Fruit fly (Drosophila melanogaster) whole organism, prepupa: ENCODE results near the gene Non3.
A peak's percentile ranks its signal among the peaks of the same experiment; 100 is the strongest.

ENCODE experiments used
- CG10631 ChIP-seq: fragments of 200-800 bp; sonication (Bioruptor generic); optimal IDR thresholded peaks from 2 replicates; lab custom pipeline; 2016; ENCODE audit warnings: missing biosample characterization, missing genetic modification characterization
- CG11294 ChIP-seq: fragments of 200-800 bp; sonication (Bioruptor generic); IDR thresholded peaks from 2 replicates; pipeline ENCODE4 v1.3.6; 2022; ENCODE audit warnings: missing biosample characterization, missing genetic modification characterization
- CG11762 ChIP-seq: fragments of 200-800 bp; sonication (Bioruptor generic); optimal IDR thresholded peaks from 3 replicates; lab custom pipeline; 2016; ENCODE audit warnings: missing biosample characterization, missing genetic modification characterization; ENCODE audit not compliant: insufficient read depth
- CG15336 ChIP-seq: fragments of 200-800 bp; sonication (Bioruptor generic); IDR thresholded peaks from 2 replicates; pipeline ENCODE4 v1.3.6; 2022; ENCODE audit warnings: missing biosample characterization, missing genetic modification characterization
- CG1621 ChIP-seq: fragments of 200-800 bp; sonication (Bioruptor generic); optimal IDR thresholded peaks from 3 replicates; lab custom pipeline; 2018; ENCODE audit warnings: missing biosample characterization, mild to moderate bottlenecking, missing genetic modification characterization
- CG3032 ChIP-seq: fragments of 200-800 bp; optimal IDR thresholded peaks from 2 replicates; lab custom pipeline; 2019; ENCODE audit warnings: missing biosample characterization, mild to moderate bottlenecking, missing genetic modification characterization, moderate library complexity
- CG34406 ChIP-seq: fragments of 200-800 bp; sonication (Bioruptor generic); optimal IDR thresholded peaks from 3 replicates; lab custom pipeline; 2016; ENCODE audit warnings: missing biosample characterization, missing genetic modification characterization
- CG4318 ChIP-seq: fragments of 200-800 bp; sonication (Bioruptor generic); optimal IDR thresholded peaks from 3 replicates; lab custom pipeline; 2017; ENCODE audit warnings: missing biosample characterization, mild to moderate bottlenecking, missing genetic modification characterization
- CG6276 ChIP-seq: fragments of 200-800 bp; sonication (Bioruptor generic); optimal IDR thresholded peaks from 2 replicates; lab custom pipeline; 2017; ENCODE audit warnings: missing biosample characterization, mild to moderate bottlenecking, missing genetic modification characterization
- CG6792 ChIP-seq: fragments of 200-800 bp; sonication (Bioruptor generic); optimal IDR thresholded peaks from 3 replicates; lab custom pipeline; 2016; ENCODE audit warnings: missing biosample characterization, missing genetic modification characterization
- CG6808 ChIP-seq: fragments of 200-800 bp; sonication (Bioruptor generic); optimal IDR thresholded peaks from 3 replicates; lab custom pipeline; 2017; ENCODE audit warnings: missing biosample characterization, missing genetic modification characterization, mild to moderate bottlenecking, moderate library complexity, missing genetic modification reagents
- CG6854 ChIP-seq: fragments of 200-800 bp; sonication (Bioruptor generic); optimal IDR thresholded peaks from 2 replicates; lab custom pipeline; 2017; ENCODE audit warnings: missing biosample characterization, mild to moderate bottlenecking, missing genetic modification characterization
- CG8319 ChIP-seq: fragments of 200-800 bp; sonication (Bioruptor generic); optimal IDR thresholded peaks from 3 replicates; lab custom pipeline; 2016; ENCODE audit warnings: missing biosample characterization, missing genetic modification characterization
- CG8632 ChIP-seq: fragments of 200-800 bp; sonication (Bioruptor generic); optimal IDR thresholded peaks from 3 replicates; lab custom pipeline; 2016; ENCODE audit warnings: missing biosample characterization, missing genetic modification characterization
- CG9139 ChIP-seq: fragments of 200-800 bp; sonication (Bioruptor generic); optimal IDR thresholded peaks from 3 replicates; lab custom pipeline; 2017; ENCODE audit warnings: missing biosample characterization, mild to moderate bottlenecking, missing genetic modification characterization
- Eip78C ChIP-seq: fragments of 200-800 bp; sonication (Bioruptor generic); peaks from one replicate; lab custom pipeline; 2016; ENCODE audit warnings: missing biosample characterization, missing genetic modification characterization
- Gug ChIP-seq: fragments of 200-800 bp; sonication (Bioruptor generic); IDR thresholded peaks from 2 replicates; pipeline ENCODE4 v1.3.6; 2022; ENCODE audit warnings: missing biosample characterization, missing genetic modification characterization
- Hr39 ChIP-seq: fragments of 200-800 bp; sonication (Bioruptor generic); optimal IDR thresholded peaks from 2 replicates; lab custom pipeline; 2016; ENCODE audit warnings: missing biosample characterization, missing genetic modification characterization
- Hr4 ChIP-seq: fragments of 200-800 bp; sonication (Bioruptor generic); optimal IDR thresholded peaks from 3 replicates; lab custom pipeline; 2016; ENCODE audit warnings: missing biosample characterization, missing genetic modification characterization
- Lpt ChIP-seq: fragments of 200-800 bp; sonication (Bioruptor generic); optimal IDR thresholded peaks from 3 replicates; lab custom pipeline; 2016; ENCODE audit warnings: missing biosample characterization, missing genetic modification characterization
- OdsH ChIP-seq: fragments of 200-800 bp; sonication (Bioruptor generic); optimal IDR thresholded peaks from 3 replicates; lab custom pipeline; 2016; ENCODE audit warnings: missing biosample characterization, missing genetic modification characterization
- Sox14 ChIP-seq: fragments of 200-800 bp; sonication (Bioruptor generic); optimal IDR thresholded peaks from 3 replicates; lab custom pipeline; 2016; ENCODE audit warnings: missing biosample characterization, missing genetic modification characterization
- Sox15 ChIP-seq: fragments of 200-800 bp; sonication (Bioruptor generic); optimal IDR thresholded peaks from 3 replicates; lab custom pipeline; 2016; ENCODE audit warnings: missing biosample characterization, missing genetic modification characterization
- cyc ChIP-seq: fragments of 200-800 bp; sonication (Bioruptor generic); optimal IDR thresholded peaks from 3 replicates; lab custom pipeline; 2016; ENCODE audit warnings: missing biosample characterization, missing genetic modification characterization
- esn ChIP-seq: fragments of 200-800 bp; sonication (Bioruptor generic); optimal IDR thresholded peaks from 2 replicates; lab custom pipeline; 2016; ENCODE audit warnings: missing biosample characterization, mild to moderate bottlenecking, missing genetic modification characterization, moderate library complexity
- fd59A ChIP-seq: fragments of 200-800 bp; sonication (Bioruptor generic); optimal IDR thresholded peaks from 2 replicates; lab custom pipeline; 2017; ENCODE audit warnings: missing biosample characterization, mild to moderate bottlenecking, missing genetic modification characterization, missing genetic modification reagents
- fd85E ChIP-seq: fragments of 200-800 bp; sonication (Bioruptor generic); optimal IDR thresholded peaks from 3 replicates; lab custom pipeline; 2016; ENCODE audit warnings: missing biosample characterization, missing genetic modification characterization
- fkh ChIP-seq: fragments of 200-800 bp; sonication (Bioruptor generic); optimal IDR thresholded peaks from 3 replicates; lab custom pipeline; 2017; ENCODE audit warnings: missing biosample characterization, mild to moderate bottlenecking, missing genetic modification characterization, moderate library complexity
- lz ChIP-seq: fragments of 200-800 bp; sonication (Bioruptor generic); optimal IDR thresholded peaks from 3 replicates; lab custom pipeline; 2016; ENCODE audit warnings: missing biosample characterization, missing genetic modification characterization
- pdm3 ChIP-seq: fragments of 200-800 bp; sonication (Bioruptor generic); optimal IDR thresholded peaks from 3 replicates; lab custom pipeline; 2016; ENCODE audit warnings: missing biosample characterization, missing genetic modification characterization
- ss ChIP-seq, 2 experiments: fragments of 200-800 bp; sonication (Bioruptor generic); optimal IDR thresholded peaks; 2 replicates in 1 of 2; 3 replicates in 1 of 2; lab custom pipeline; 2017 to 2018; ENCODE audit warnings: mild to moderate bottlenecking in 2 of 2, missing biosample characterization in 2 of 2, missing genetic modification characterization in 2 of 2, moderate library complexity in 1 of 2
- topi ChIP-seq: fragments of 200-800 bp; sonication (Bioruptor generic); optimal IDR thresholded peaks from 3 replicates; lab custom pipeline; 2016; ENCODE audit warnings: missing biosample characterization, missing genetic modification characterization
- vri ChIP-seq: fragments of 200-800 bp; sonication (Bioruptor generic); optimal IDR thresholded peaks from 3 replicates; lab custom pipeline; 2016; ENCODE audit warnings: missing biosample characterization, mild to moderate bottlenecking, missing genetic modification characterization

Gene Non3

dm6 chr3R:18252578-18252977, 29.1 kb downstream of the Non3 start, which contains the start of gene CG12320:
Gene CG12320 (minus strand): TSS chr3R:18252734.
- TF ChIP-seq CG10631 (GFP tag; lab: Kevin White, UChicago) (no peak), Sox14 (GFP tag; lab: Kevin White, UChicago) (peak; percentile 52), pdm3 (GFP tag; lab: Kevin White, UChicago) (no peak), CG3032 (no peak), esn (GFP tag; lab: Kevin White, UChicago) (peak; percentile 6), CG1621 (tag; lab: Kevin White, UChicago) (peak; percentile 49)

dm6 chr3R:18255281-18255680, 31.8 kb downstream of the Non3 start, which contains the start of the genes Ada2a, Polr2D, Tgs1 and moi:
Gene Ada2a (minus strand): TSS chr3R:18255487.
Gene Polr2D (minus strand): TSS chr3R:18255487.
Gene Tgs1 (plus strand): TSS chr3R:18255530.
Gene moi (plus strand): TSS chr3R:18255530.
- TF ChIP-seq Gug: no peak
- peak; percentile 82 for TF ChIP-seq CG1621 (tag; lab: Kevin White, UChicago)
- TF ChIP-seq CG9139 (GFP tag; lab: Kevin White, UChicago): no peak

- TF ChIP-seq CG6792 (no peak), CG6854 (GFP tag; lab: Kevin White, UChicago) (no peak), Lpt (no peak), ss (GFP tag; optimal IDR thresholded peaks at IDR 0.05; lab: Kevin White, UChicago) (no peak), OdsH (GFP tag; lab: Kevin White, UChicago) (no peak), CG9139 (GFP tag; lab: Kevin White, UChicago) (no peak), CG8319 (no peak), CG15336 (GFP tag; lab: Robert Waterston, UW) (no peak), CG34406 (GFP tag; lab: Kevin White, UChicago) (no peak), Sox15 (GFP tag; lab: Kevin White, UChicago) (no peak), fkh (no peak), vri (no peak), fd85E (GFP tag; lab: Kevin White, UChicago) (no peak), CG6276 (GFP tag; lab: Kevin White, UChicago) (no peak), CG1621 (tag; lab: Kevin White, UChicago) (no peak), CG4318 (no peak), CG11294 (GFP tag; lab: Robert Waterston, UW) (no peak)
These were observed 36.5 kb downstream of the Non3 start for dm6 chr3R:18260016-18260415.

dm6 chr3R:18261602-18262001, 38.1 kb downstream of the Non3 start:
- no peak for TF ChIP-seq OdsH (GFP tag; lab: Kevin White, UChicago)
- no peak for TF ChIP-seq CG8632 (GFP tag; lab: Kevin White, UChicago)
- no peak for TF ChIP-seq CG6808 (GFP tag; lab: Kevin White, UChicago)
- TF ChIP-seq fd59A: no peak
- TF ChIP-seq, all 60 proteins: peak for 0

- TF ChIP-seq cyc (no peak), CG11762 (GFP tag; lab: Kevin White, UChicago) (no peak), Hr4 (no peak)
- TF ChIP-seq, all 60 proteins: peak for 0
These were observed 41.8 kb downstream of the Non3 start for dm6 chr3R:18265275-18265674.

- TF ChIP-seq CG3032: no peak
- TF ChIP-seq Eip78C (GFP tag; lab: Kevin White, UChicago): no peak
- TF ChIP-seq pdm3 (GFP tag; lab: Kevin White, UChicago): no peak
- TF ChIP-seq Hr39 (GFP tag; lab: Kevin White, UChicago): no peak
- TF ChIP-seq lz: no peak
- TF ChIP-seq CG4318: no peak
- no peak for TF ChIP-seq topi (GFP tag; lab: Kevin White, UChicago)
- TF ChIP-seq CG6808 (GFP tag; lab: Kevin White, UChicago): no peak
These were observed 43.1 kb downstream of the Non3 start for dm6 chr3R:18266665-18267064.
